Worm (Caenorhabditis elegans): Measurements from ENCODE around the gene K10D2.5.

- TF ChIP-seq him-1 (tag; optimal IDR thresholded peaks at IDR 0.05) = no peak
- no peak for TF ChIP-seq W03F9.2 (tag; optimal IDR thresholded peaks at IDR 0.05)
- no peak for TF ChIP-seq dao-5 (tag; optimal IDR thresholded peaks at IDR 0.05)
These were observed 15.9 kb downstream of the K10D2.5 start, which contains the start of gene K10D2.8 for ce11 chrIII:5188426-5188825.
